Fruit fly (Drosophila melanogaster): Measurements from ENCODE around the gene Idgf2.

DNA sequence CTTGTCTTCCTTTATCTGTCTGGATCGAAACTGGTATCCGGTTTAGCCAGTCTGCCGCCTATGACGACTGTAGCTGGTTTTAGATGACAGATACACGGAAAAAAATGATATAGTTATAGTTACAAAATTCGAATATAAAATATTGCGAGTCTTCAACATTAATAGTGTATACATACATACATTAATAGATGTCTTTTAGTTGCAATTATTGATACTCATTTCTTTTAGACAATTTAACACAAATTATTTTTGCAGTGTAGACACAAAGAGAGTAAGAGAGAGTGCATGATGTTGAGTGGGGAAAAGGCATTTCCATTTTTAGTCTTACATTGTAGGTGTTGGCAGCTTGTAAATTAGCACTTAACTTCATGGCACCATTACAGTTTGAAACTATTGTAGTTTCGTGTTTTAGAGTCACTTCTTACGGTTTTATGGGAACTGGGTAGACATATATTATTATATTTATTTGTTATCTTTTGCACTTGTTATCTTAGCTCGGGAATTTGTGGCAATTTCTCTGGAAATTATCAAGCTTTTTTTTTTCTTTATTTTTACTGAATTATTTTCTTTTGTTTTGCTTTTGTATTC is 48.2 kb downstream of the Idgf2 start:
- no peak for TF ChIP-seq CG17829 (tag; optimal IDR thresholded peaks at IDR 0.05)
- TF ChIP-seq row (GFP tag; IDR thresholded peaks at IDR 0.05): peak; percentile 82
- TF ChIP-seq abd-A (tag; optimal IDR thresholded peaks at IDR 0.05): peak; percentile 12
- TF ChIP-seq Doc3 (GFP tag; IDR thresholded peaks at IDR 0.05; ENCODE audit: partially characterized antibody): no peak
- no peak for TF ChIP-seq Dll (GFP tag; IDR thresholded peaks at IDR 0.05; ENCODE audit: partially characterized antibody)
- TF ChIP-seq Sox102F (GFP tag; optimal IDR thresholded peaks at IDR 0.05): peak; percentile 96
- peak; percentile 89 for TF ChIP-seq CG17385 (GFP tag; optimal IDR thresholded peaks at IDR 0.05)
- TF ChIP-seq nerfin-2 (GFP tag; IDR thresholded peaks at IDR 0.05; ENCODE audit: partially characterized antibody): no peak
- TF ChIP-seq CG4404 (GFP tag; IDR thresholded peaks at IDR 0.05): no peak
- no peak for TF ChIP-seq Max (GFP tag; optimal IDR thresholded peaks at IDR 0.05)
- TF ChIP-seq Sin3A (optimal IDR thresholded peaks at IDR 0.05): no peak

Measured in whole organism, embryonic.